Worm (Caenorhabditis elegans) whole organism, young adult: ENCODE data around the gene srv-15.

Experiments used
- B0336.3 ChIP-seq: fragments of 200-800 bp; sonication (Bioruptor generic); IDR thresholded peaks from 2 replicates; pipeline ENCODE4 v1.3.6; 2022; ENCODE audit warnings: missing genetic modification characterization, missing compliant biosample characterization
- D2030.7 ChIP-seq: fragments of 200-800 bp; sonication (Bioruptor generic); IDR thresholded peaks from 2 replicates; pipeline ENCODE4 v1.3.6; 2022; ENCODE audit warnings: missing genetic modification reagents, missing genetic modification characterization, missing compliant biosample characterization
- F37B4.10 ChIP-seq: fragments of 200-800 bp; sonication (Bioruptor generic); IDR thresholded peaks from 2 replicates; pipeline ENCODE4 v1.3.6; 2022; ENCODE audit warnings: missing genetic modification characterization, missing compliant biosample characterization
- F39B2.1 ChIP-seq: fragments of 200-800 bp; sonication (Bioruptor generic); IDR thresholded peaks from 2 replicates; pipeline ENCODE4 v1.3.6; 2022; ENCODE audit warnings: missing genetic modification reagents, missing genetic modification characterization, missing compliant biosample characterization
- F52B5.7 ChIP-seq: sonication (generic microtip); optimal IDR thresholded peaks from 2 replicates; lab custom pipeline; 2016; ENCODE audit warnings: mild to moderate bottlenecking, missing genetic modification characterization, missing compliant biosample characterization
- F57C9.4 ChIP-seq: sonication (generic microtip); optimal IDR thresholded peaks from 2 replicates; lab custom pipeline; 2017; ENCODE audit warnings: mild to moderate bottlenecking, missing genetic modification characterization, missing compliant biosample characterization
- T07F8.4 ChIP-seq: sonication (generic microtip); optimal IDR thresholded peaks from 2 replicates; lab custom pipeline; 2016; ENCODE audit warnings: mild to moderate bottlenecking, missing genetic modification characterization, moderate library complexity, missing compliant biosample characterization
- attf-5 ChIP-seq: fragments of 200-800 bp; sonication (Bioruptor generic); optimal IDR thresholded peaks from 2 replicates; lab custom pipeline; 2018; ENCODE audit warnings: mild to moderate bottlenecking, missing genetic modification characterization, missing compliant biosample characterization
- attf-6 ChIP-seq: fragments of 200-800 bp; sonication (Bioruptor generic); IDR thresholded peaks from 2 replicates; pipeline ENCODE4 v1.3.6; 2022; ENCODE audit warnings: missing genetic modification reagents, missing genetic modification characterization, missing compliant biosample characterization
- bed-1 ChIP-seq: fragments of 200-800 bp; sonication (Bioruptor generic); IDR thresholded peaks from 2 replicates; pipeline ENCODE4 v1.3.6; 2022; ENCODE audit warnings: missing genetic modification reagents, missing genetic modification characterization, missing compliant biosample characterization
- ccch-3 ChIP-seq: fragments of 200-800 bp; sonication (Bioruptor generic); optimal IDR thresholded peaks from 2 replicates; lab custom pipeline; 2018; ENCODE audit warnings: mild to moderate bottlenecking, missing genetic modification characterization, missing compliant biosample characterization
- cebp-1 ChIP-seq, 2 experiments: fragments of 200-800 bp in 1 of 2; sonication (Bioruptor generic) in 1 of 2; sonication (generic microtip) in 1 of 2; IDR thresholded peaks in 1 of 2; optimal IDR thresholded peaks in 1 of 2; 2 replicates each; pipeline versions ENCODE4 v1.3.6 to Lab custom; 2017 to 2022; ENCODE audit warnings: missing compliant biosample characterization in 2 of 2, missing genetic modification characterization in 2 of 2, mild to moderate bottlenecking in 1 of 2, missing genetic modification reagents in 1 of 2, moderate library complexity in 1 of 2
- cebp-2 ChIP-seq: fragments of 200-800 bp; sonication (Bioruptor generic); IDR thresholded peaks from 2 replicates; pipeline ENCODE4 v1.3.6; 2022; ENCODE audit warnings: missing genetic modification characterization, missing compliant biosample characterization
- dox-1 ChIP-seq: fragments of 200-800 bp; sonication (Bioruptor generic); IDR thresholded peaks from 2 replicates; pipeline ENCODE4 v1.3.6; 2022; ENCODE audit warnings: missing genetic modification reagents, missing genetic modification characterization, missing compliant biosample characterization
- dpff-1 ChIP-seq: sonication (generic microtip); optimal IDR thresholded peaks from 2 replicates; lab custom pipeline; 2017; ENCODE audit warnings: mild to moderate bottlenecking, missing genetic modification characterization, missing compliant biosample characterization
- dpl-1 ChIP-seq: fragments of 150-350 bp; optimal IDR thresholded peaks from 2 replicates; lab custom pipeline; 2014; ENCODE audit warnings: missing biosample characterization, missing genetic modification reagents, missing genetic modification characterization
- efl-1 ChIP-seq: fragments of 150-350 bp; optimal IDR thresholded peaks from 2 replicates; lab custom pipeline; 2014; ENCODE audit warnings: missing biosample characterization, missing genetic modification reagents, missing genetic modification characterization
- ets-4 ChIP-seq: fragments of 200-800 bp; sonication (Bioruptor generic); optimal IDR thresholded peaks from 2 replicates; lab custom pipeline; 2018; ENCODE audit warnings: mild to moderate bottlenecking, missing genetic modification characterization, missing compliant biosample characterization
- him-1 ChIP-seq: sonication (generic microtip); optimal IDR thresholded peaks from 2 replicates; lab custom pipeline; 2016; ENCODE audit warnings: missing genotype, missing genetic modification reagents, missing genetic modification characterization, missing compliant biosample characterization
- lag-1 ChIP-seq: fragments of 200-800 bp; sonication (Bioruptor generic); IDR thresholded peaks from 2 replicates; pipeline ENCODE4 v1.3.6; 2022; ENCODE audit warnings: missing genetic modification reagents, missing genetic modification characterization, missing compliant biosample characterization
- lir-1 ChIP-seq: fragments of 200-800 bp; sonication (Bioruptor generic); conservative IDR thresholded peaks from 2 replicates; pipeline ENCODE4 v1.3.6; 2022; ENCODE audit warnings: missing genetic modification reagents, missing genetic modification characterization, missing compliant biosample characterization
- mcd-1 ChIP-seq: fragments of 200-800 bp; sonication (Bioruptor generic); IDR thresholded peaks from 2 replicates; pipeline ENCODE4 v1.3.6; 2022; ENCODE audit warnings: missing genetic modification reagents, missing genetic modification characterization, missing compliant biosample characterization
- mel-28 ChIP-seq: sonication (generic microtip); optimal IDR thresholded peaks from 2 replicates; lab custom pipeline; 2016; ENCODE audit warnings: borderline replicate concordance, mild to moderate bottlenecking, missing genetic modification characterization, missing compliant biosample characterization
- mxl-1 ChIP-seq: sonication (generic microtip); optimal IDR thresholded peaks from 2 replicates; lab custom pipeline; 2016; ENCODE audit warnings: missing genetic modification characterization, missing compliant biosample characterization
- nhr-120 ChIP-seq: fragments of 200-800 bp; sonication (Bioruptor generic); IDR thresholded peaks from 2 replicates; pipeline ENCODE4 v1.3.6; 2022; ENCODE audit warnings: missing genetic modification characterization, missing compliant biosample characterization
- nhr-179 ChIP-seq: sonication (generic microtip); optimal IDR thresholded peaks from 2 replicates; lab custom pipeline; 2016; ENCODE audit warnings: mild to moderate bottlenecking, missing genetic modification characterization, missing compliant biosample characterization
- nhr-90 ChIP-seq: sonication (generic microtip); optimal IDR thresholded peaks from 2 replicates; lab custom pipeline; 2016; ENCODE audit warnings: missing genotype, mild to moderate bottlenecking, missing genetic modification characterization, missing compliant biosample characterization
- pbrm-1 ChIP-seq: fragments of 200-800 bp; sonication (Bioruptor generic); IDR thresholded peaks from 2 replicates; pipeline ENCODE4 v1.3.6; 2022; ENCODE audit warnings: missing genetic modification reagents, missing genetic modification characterization, missing compliant biosample characterization
- rec-8 ChIP-seq, 2 experiments: sonication (generic microtip); optimal IDR thresholded peaks; 2 replicates each; lab custom pipeline; 2016; ENCODE audit warnings: mild to moderate bottlenecking in 2 of 2, missing genetic modification characterization in 2 of 2, missing genetic modification reagents in 2 of 2, missing genotype in 2 of 2, missing biosample characterization in 1 of 2, missing compliant biosample characterization in 1 of 2, moderate library complexity in 1 of 2
- snpc-1.3 ChIP-seq: sonication (generic microtip); optimal IDR thresholded peaks from 2 replicates; lab custom pipeline; 2017; ENCODE audit warnings: missing genetic modification characterization, mild to moderate bottlenecking, missing compliant biosample characterization, antibody characterized with exemption, moderate library complexity, missing genotype, missing genetic modification reagents; ENCODE audit not compliant: insufficient read depth
- snpc-4 ChIP-seq, 5 experiments: fragments of 150-350 bp in 1 of 5; sonication (generic microtip) in 4 of 5; optimal IDR thresholded peaks; 2 replicates each; lab custom pipeline; 2014 to 2018; ENCODE audit warnings: missing genetic modification characterization in 5 of 5, missing biosample characterization in 3 of 5, antibody characterized with exemption in 2 of 5, mild to moderate bottlenecking in 2 of 5, missing compliant biosample characterization in 2 of 5, missing genotype in 2 of 5, moderate library complexity in 2 of 5, missing genetic modification reagents in 1 of 5
- sptf-2 ChIP-seq: fragments of 200-800 bp; sonication (Bioruptor generic); optimal IDR thresholded peaks from 2 replicates; lab custom pipeline; 2018; ENCODE audit warnings: mild to moderate bottlenecking, missing genetic modification characterization, missing compliant biosample characterization
- tbp1 ChIP-seq: fragments of 200-800 bp; sonication (Bioruptor generic); optimal IDR thresholded peaks from 2 replicates; lab custom pipeline; 2018; ENCODE audit warnings: mild to moderate bottlenecking, missing genetic modification characterization, missing compliant biosample characterization
- tbx-9 ChIP-seq: sonication (generic microtip); optimal IDR thresholded peaks from 2 replicates; lab custom pipeline; 2016; ENCODE audit warnings: borderline replicate concordance, missing genetic modification characterization, inconsistent platforms, missing compliant biosample characterization
- tlf-1 ChIP-seq: fragments of 200-800 bp; sonication (Bioruptor generic); optimal IDR thresholded peaks from 2 replicates; lab custom pipeline; 2018; ENCODE audit warnings: mild to moderate bottlenecking, missing genetic modification characterization, missing compliant biosample characterization
- unc-130 ChIP-seq: sonication (generic microtip); optimal IDR thresholded peaks from 2 replicates; lab custom pipeline; 2016; ENCODE audit warnings: missing genetic modification reagents, missing genetic modification characterization, missing compliant biosample characterization
- ztf-18 ChIP-seq: sonication (generic microtip); optimal IDR thresholded peaks from 2 replicates; lab custom pipeline; 2016; ENCODE audit warnings: missing genotype, mild to moderate bottlenecking, missing genetic modification characterization, missing compliant biosample characterization

Gene srv-15

ce11 chrIV:15906059-15906632, at the start of gene srv-15:
srv-15 (plus strand) TSS chrIV:15906582.
- TF ChIP-seq lag-1 (GFP tag; lab: Robert Waterston, UW) (no peak), snpc-4 (GFP tag; optimal IDR thresholded peaks at IDR 0.05; lab: Kevin White, UChicago) (no peak), snpc-4 (tag; optimal IDR thresholded peaks at IDR 0.05; lab: Kevin White, UChicago) (peak in 2 of 4 experiments; percentile 19 to 47), cebp-2 (GFP tag; lab: Robert Waterston, UW) (no peak), dpl-1 (GFP tag; lab: Kevin White, UChicago) (no peak), dpff-1 (tag; lab: Kevin White, UChicago) (no peak)

DNA sequence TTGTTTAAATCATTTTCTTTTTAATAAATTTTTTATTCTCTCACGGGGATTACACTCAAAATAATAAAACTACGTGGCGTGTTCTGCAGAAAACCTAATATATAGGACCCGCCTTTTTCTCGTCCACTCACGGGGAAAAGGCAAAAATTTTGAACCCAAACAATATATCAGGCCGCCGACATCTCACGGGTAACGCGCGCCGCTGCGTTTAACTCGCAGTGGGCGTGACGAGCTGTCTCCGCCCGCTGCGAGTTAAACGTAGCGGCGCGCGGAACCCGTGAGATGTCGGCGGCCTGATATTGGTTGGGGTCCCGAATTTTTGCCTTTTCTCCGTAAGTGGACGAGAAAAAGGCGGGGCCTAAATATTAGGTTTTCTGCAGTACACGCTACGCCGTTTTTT, 44.9 kb upstream of the srv-15 start:
- no peak for TF ChIP-seq lir-1 (GFP tag; lab: Robert Waterston, UW)
- TF ChIP-seq F57C9.4 (tag; lab: Kevin White, UChicago) = no peak
- TF ChIP-seq attf-6 = 0 out of 2 replicates have a peak, but pooled peaks have one; percentile 16
- no peak for TF ChIP-seq nhr-179 (tag; lab: Kevin White, UChicago)
- TF ChIP-seq D2030.7 (GFP tag; lab: Robert Waterston, UW) = no peak
- TF ChIP-seq mcd-1 (GFP tag; lab: Robert Waterston, UW) = no peak
- TF ChIP-seq unc-130 (GFP tag; lab: Kevin White, UChicago) = no peak
- no peak for TF ChIP-seq nhr-120 (GFP tag; lab: Robert Waterston, UW)
- no peak for TF ChIP-seq tlf-1 (GFP tag; lab: Kevin White, UChicago)
- no peak for TF ChIP-seq snpc-4 (GFP tag; optimal IDR thresholded peaks at IDR 0.05; lab: Kevin White, UChicago)
- peak in 2 of 4 experiments; percentile 15 to 91 for TF ChIP-seq snpc-4 (tag; optimal IDR thresholded peaks at IDR 0.05; lab: Kevin White, UChicago)
- no peak for TF ChIP-seq F52B5.7 (tag; lab: Kevin White, UChicago)
- no peak for TF ChIP-seq tbx-9 (tag; lab: Kevin White, UChicago)
- no peak for TF ChIP-seq nhr-90 (tag; lab: Kevin White, UChicago)
- 0 out of 2 replicates have a peak, but pooled peaks have one; percentile 16 for TF ChIP-seq pbrm-1 (GFP tag; lab: Robert Waterston, UW)
- TF ChIP-seq, all 124 proteins: peak for 3

ce11 chrIV:15868288-15868687, 38.1 kb upstream of the srv-15 start:
- TF ChIP-seq ccch-3 (no peak), T07F8.4 (tag; lab: Kevin White, UChicago) (no peak), F39B2.1 (GFP tag; lab: Robert Waterston, UW) (no peak), sptf-2 (no peak), dox-1 (GFP tag; lab: Robert Waterston, UW) (no peak), B0336.3 (GFP tag; lab: Robert Waterston, UW) (no peak), snpc-4 (GFP tag; optimal IDR thresholded peaks at IDR 0.05; lab: Kevin White, UChicago) (no peak), snpc-4 (tag; optimal IDR thresholded peaks at IDR 0.05; lab: Kevin White, UChicago) (peak in 3 of 4 experiments; percentile 32 to 56 (median 53)), attf-6 (0 out of 2 replicates have a peak, but pooled peaks have one; percentile 20), nhr-90 (tag; lab: Kevin White, UChicago) (no peak), bed-1 (GFP tag; lab: Robert Waterston, UW) (no peak), tbp1 (GFP tag; lab: Kevin White, UChicago) (no peak), cebp-1 (GFP tag; IDR thresholded peaks at IDR 0.05; lab: Robert Waterston, UW) (no peak), cebp-1 (tag; optimal IDR thresholded peaks at IDR 0.05; lab: Kevin White, UChicago) (no peak), F37B4.10 (GFP tag; lab: Robert Waterston, UW) (no peak)

DNA sequence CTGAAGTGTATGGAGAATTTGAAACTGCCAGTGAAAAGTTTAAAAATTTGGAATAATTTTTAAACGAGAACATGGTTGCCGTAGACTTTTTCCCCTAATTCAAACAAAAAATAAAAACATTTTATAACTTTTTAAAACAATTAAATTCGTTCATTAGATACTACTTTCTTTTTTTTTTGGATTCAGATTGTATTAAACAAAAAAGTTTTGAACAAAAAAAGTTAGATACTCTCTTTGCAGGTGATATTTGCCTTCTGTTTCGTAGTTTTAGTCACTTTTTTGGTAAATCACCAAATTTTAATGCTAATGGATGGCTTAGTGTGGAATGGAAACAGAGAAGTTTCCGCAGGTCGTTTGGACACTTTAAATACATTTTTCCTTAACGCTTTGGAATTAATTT, 36.0 kb upstream of the srv-15 start, which contains the start of gene Y105C5B.1:
Y105C5B.1 (plus strand) TSS at position 301 of the 400 bp plus-strand sequence.
- no peak for TF ChIP-seq lir-1 (GFP tag; lab: Robert Waterston, UW)
- TF ChIP-seq cebp-1 (GFP tag; IDR thresholded peaks at IDR 0.05; lab: Robert Waterston, UW) = no peak
- TF ChIP-seq cebp-1 (tag; optimal IDR thresholded peaks at IDR 0.05; lab: Kevin White, UChicago) = no peak
- no peak for TF ChIP-seq efl-1
- TF ChIP-seq ztf-18 (tag; lab: Kevin White, UChicago) = no peak
- TF ChIP-seq mxl-1 = no peak
- no peak for TF ChIP-seq rec-8 (tag; optimal IDR thresholded peaks at IDR 0.05; lab: Kevin White, UChicago)
- no peak for TF ChIP-seq snpc-1.3
- no peak for TF ChIP-seq T07F8.4 (tag; lab: Kevin White, UChicago)
- no peak for TF ChIP-seq unc-130 (GFP tag; lab: Kevin White, UChicago)
- no peak for TF ChIP-seq ets-4 (GFP tag; lab: Kevin White, UChicago)
- no peak for TF ChIP-seq mel-28
- TF ChIP-seq him-1 = no peak
- TF ChIP-seq nhr-179 (tag; lab: Kevin White, UChicago) = no peak
- TF ChIP-seq tbp1 (GFP tag; lab: Kevin White, UChicago) = no peak
- TF ChIP-seq attf-5 (GFP tag; lab: Kevin White, UChicago) = no peak
